Worm (Caenorhabditis elegans) whole organism, L3 larva: ENCODE data around the gene C36A4.4.

Source experiments
- ZK546.5 ChIP-seq: sonication (generic microtip); optimal IDR thresholded peaks from 2 replicates; lab custom pipeline; 2017; ENCODE audit warnings: missing biosample characterization, missing genetic modification characterization
- ama-1 ChIP-seq: fragments of 150-350 bp; optimal IDR thresholded peaks from 2 replicates; lab custom pipeline; 2018
- ceh-82 ChIP-seq: fragments of 150-350 bp; optimal IDR thresholded peaks from 2 replicates; lab custom pipeline; 2014; ENCODE audit warnings: missing biosample characterization, missing genetic modification characterization
- ceh-9 ChIP-seq: sonication (generic microtip); optimal IDR thresholded peaks from 2 replicates; lab custom pipeline; 2018; ENCODE audit warnings: missing biosample characterization, missing genetic modification characterization
- egl-27 ChIP-seq: sonication (generic microtip); optimal IDR thresholded peaks from 4 replicates; lab custom pipeline; 2017; ENCODE audit warnings: missing biosample characterization, missing genetic modification reagents, missing genetic modification characterization
- elt-1 ChIP-seq: fragments of 150-350 bp; optimal IDR thresholded peaks from 2 replicates; lab custom pipeline; 2014; ENCODE audit warnings: missing biosample characterization, missing genetic modification characterization
- elt-3 ChIP-seq, 3 experiments: fragments of 150-350 bp in 1 of 3; sonication (generic microtip) in 2 of 3; optimal IDR thresholded peaks; 2 replicates in 2 of 3; 4 replicates in 1 of 3; lab custom pipeline; 2014 to 2017; ENCODE audit warnings: missing biosample characterization in 3 of 3, missing genetic modification characterization in 3 of 3
- fkh-10 ChIP-seq: sonication (generic microtip); optimal IDR thresholded peaks from 2 replicates; lab custom pipeline; 2017; ENCODE audit warnings: missing biosample characterization, missing genetic modification reagents, missing genetic modification characterization
- mml-1 ChIP-seq: fragments of 150-350 bp; sonication (generic microtip); optimal IDR thresholded peaks from 3 replicates; lab custom pipeline; 2014; ENCODE audit warnings: missing biosample characterization, missing genetic modification characterization
- nfya-1 ChIP-seq: sonication (generic microtip); optimal IDR thresholded peaks from 2 replicates; lab custom pipeline; 2017; ENCODE audit warnings: missing genetic modification characterization, mild to moderate bottlenecking, missing compliant biosample characterization, antibody characterized with exemption, moderate library complexity; ENCODE audit not compliant: insufficient read depth
- nhr-11 ChIP-seq: fragments of 150-350 bp; optimal IDR thresholded peaks from 2 replicates; lab custom pipeline; 2014; ENCODE audit warnings: missing biosample characterization, missing genetic modification characterization
- nhr-12 ChIP-seq: fragments of 150-350 bp; optimal IDR thresholded peaks from 2 replicates; lab custom pipeline; 2014; ENCODE audit warnings: missing biosample characterization, missing genetic modification characterization
- nhr-28 ChIP-seq: fragments of 150-350 bp; optimal IDR thresholded peaks from 2 replicates; lab custom pipeline; 2014; ENCODE audit warnings: missing biosample characterization, missing genetic modification characterization
- snpc-4 ChIP-seq: fragments of 150-350 bp; optimal IDR thresholded peaks from 2 replicates; lab custom pipeline; 2014; ENCODE audit warnings: missing biosample characterization, missing genetic modification characterization

DNA sequence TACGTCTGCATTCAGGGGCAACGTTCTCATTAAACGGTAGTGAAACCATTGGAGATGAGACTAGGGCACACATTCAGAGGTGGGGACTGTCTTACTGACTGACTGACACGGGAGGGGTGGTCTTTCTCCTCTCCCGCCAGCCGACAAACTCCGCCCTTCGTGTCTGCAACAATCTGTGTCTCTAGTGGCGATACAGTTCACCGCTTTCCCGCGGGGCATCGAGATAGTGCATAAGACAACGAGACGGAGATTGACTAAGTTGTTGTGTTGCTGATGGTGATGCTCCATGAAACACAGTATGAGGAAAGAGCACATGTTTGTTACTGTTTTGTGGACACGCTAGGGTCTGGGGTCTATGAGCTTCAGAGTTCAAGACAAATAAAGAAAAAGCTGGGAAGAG, 30.0 kb upstream of the C36A4.4 start:
- no peak for TF ChIP-seq snpc-4 (tag; lab: Kevin White, UChicago)
- TF ChIP-seq ceh-82, result no peak
- TF ChIP-seq ceh-9 (tag; lab: Kevin White, UChicago), result no peak
- no peak for TF ChIP-seq egl-27
- no peak for TF ChIP-seq elt-3 (tag; optimal IDR thresholded peaks at IDR 0.05; lab: Kevin White, UChicago)
- TF ChIP-seq ZK546.5, result no peak
- no peak for TF ChIP-seq nhr-28 (tag; lab: Kevin White, UChicago)
- no peak for TF ChIP-seq mml-1 (tag; lab: Kevin White, UChicago)
- TF ChIP-seq ama-1 (lab: Kevin White, UChicago), result no peak
- TF ChIP-seq nhr-11, result no peak
- no peak for TF ChIP-seq nhr-12 (tag; lab: Kevin White, UChicago)
- TF ChIP-seq nfya-1 (tag; lab: Kevin White, UChicago), result no peak
- TF ChIP-seq elt-1 (tag; lab: Kevin White, UChicago), result no peak
- TF ChIP-seq fkh-10 (GFP tag; lab: Kevin White, UChicago), result no peak
